Fruit fly (Drosophila melanogaster): ENCODE data around the gene ND-15.
A peak's percentile ranks its signal among the peaks of the same experiment; 100 is the strongest.

The ND-15 gene

DNA sequence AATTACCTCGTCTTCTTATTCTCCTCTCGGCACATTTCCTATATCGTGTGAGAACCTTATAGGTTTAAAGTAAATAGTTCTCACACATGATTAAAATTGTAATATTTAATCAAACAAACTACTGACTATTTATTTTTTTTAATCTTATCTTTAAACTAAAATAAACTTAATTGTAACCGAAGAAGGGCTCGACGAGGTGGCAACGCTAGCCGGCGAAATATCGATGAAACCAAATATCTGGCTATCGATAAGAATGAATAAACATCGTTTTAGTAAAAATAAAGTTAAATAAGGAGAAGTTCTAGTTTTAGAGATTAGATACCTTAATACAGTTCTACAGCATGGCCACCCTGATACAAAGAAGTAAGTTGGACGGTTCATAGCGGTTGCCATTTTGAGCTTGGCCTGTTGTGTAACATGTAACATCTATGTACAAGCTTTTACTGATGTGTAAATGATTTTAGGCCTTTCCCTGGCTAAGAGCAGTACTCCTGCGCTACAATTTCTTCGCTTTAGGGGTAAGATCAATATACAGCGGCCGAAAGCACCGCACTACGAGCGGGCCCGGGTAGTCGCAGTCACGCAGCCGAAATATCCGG, 89.1 kb downstream of the ND-15 start, which contains the start of gene mRpL10 (continued):
- peak; percentile 19 for TF ChIP-seq nom (GFP tag; optimal IDR thresholded peaks at IDR 0.05)
- TF ChIP-seq CG6272 (GFP tag; IDR thresholded peaks at IDR 0.05), result no peak
- peak; percentile 90 for TF ChIP-seq CG6791 (GFP tag; IDR thresholded peaks at IDR 0.05; ENCODE audit: partially characterized antibody)
- no peak for TF ChIP-seq al (GFP tag; IDR thresholded peaks at IDR 0.05)
- peak; percentile 26 for TF ChIP-seq CG17385 (GFP tag; optimal IDR thresholded peaks at IDR 0.05)

DNA sequence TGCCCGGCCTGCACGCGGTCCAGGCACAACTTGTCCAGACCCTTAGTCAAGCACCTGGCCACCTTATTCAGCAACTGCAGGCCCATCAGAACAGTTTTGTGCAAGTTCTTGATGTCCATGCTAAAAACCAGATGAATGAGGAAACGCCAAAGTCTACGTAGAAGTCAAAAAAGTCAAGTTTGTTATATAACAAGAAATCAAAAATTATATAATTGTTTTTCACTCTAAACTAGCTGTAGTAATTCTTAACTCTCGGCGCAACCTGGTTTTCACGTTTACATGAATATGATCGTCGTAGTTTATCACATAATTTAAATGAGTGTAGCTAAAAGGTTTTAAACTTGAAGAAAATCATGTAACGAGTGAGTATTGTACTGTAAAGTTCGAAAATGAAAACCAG, 90.0 kb downstream of the ND-15 start:
- peak in 1 of 2 experiments; percentile 93 for TF ChIP-seq Pdp1 (GFP tag; optimal IDR thresholded peaks at IDR 0.05)
- peak; percentile 51 for TF ChIP-seq Ets65A (GFP tag)
- no peak for TF ChIP-seq Doc2 (GFP tag; IDR thresholded peaks at IDR 0.05)
